Worm (Caenorhabditis elegans): Measurements from ENCODE around the gene scvp-1.

The scvp-1 gene

DNA sequence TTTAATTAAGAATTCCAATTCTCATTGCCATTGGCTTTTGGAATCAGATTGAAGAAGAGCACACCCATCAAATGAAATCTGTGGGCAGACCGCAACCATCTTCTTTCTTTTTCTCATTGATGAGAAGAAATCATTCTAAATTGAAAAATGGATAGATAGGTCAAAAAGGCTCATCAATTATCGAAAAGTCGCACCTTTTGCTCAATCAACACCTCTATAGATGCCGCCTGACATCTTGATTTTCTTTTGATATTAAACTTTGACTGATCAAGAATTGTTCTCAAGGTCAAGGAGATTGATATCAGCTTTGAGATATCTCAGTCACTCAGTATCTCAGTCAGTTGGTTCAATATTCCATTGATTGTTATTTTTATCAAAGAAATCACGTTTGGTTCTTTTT lies 21.1 kb downstream of the scvp-1 start:
- TF ChIP-seq elt-3 (tag; optimal IDR thresholded peaks at IDR 0.05), result no peak
- no peak for TF ChIP-seq unc-39 (tag; optimal IDR thresholded peaks at IDR 0.05)
- TF ChIP-seq nhr-76 (tag; optimal IDR thresholded peaks at IDR 0.05), result no peak
- TF ChIP-seq cnd-1 (tag; optimal IDR thresholded peaks at IDR 0.05), result no peak
- no peak for TF ChIP-seq ham-2 (GFP tag; optimal IDR thresholded peaks at IDR 0.05)
- no peak for TF ChIP-seq ztf-11 (tag; optimal IDR thresholded peaks at IDR 0.05)
- no peak for TF ChIP-seq nhr-237 (tag; optimal IDR thresholded peaks at IDR 0.05)
- no peak for TF ChIP-seq mep-1 (tag; optimal IDR thresholded peaks at IDR 0.05)
- no peak for TF ChIP-seq nhr-2 (tag; optimal IDR thresholded peaks at IDR 0.05)
- TF ChIP-seq tbx-8 (GFP tag; optimal IDR thresholded peaks at IDR 0.05), result no peak
- no peak for TF ChIP-seq drap-1 (GFP tag; optimal IDR thresholded peaks at IDR 0.05)
- TF ChIP-seq pha-4 (tag; optimal IDR thresholded peaks at IDR 0.05), result no peak

DNA sequence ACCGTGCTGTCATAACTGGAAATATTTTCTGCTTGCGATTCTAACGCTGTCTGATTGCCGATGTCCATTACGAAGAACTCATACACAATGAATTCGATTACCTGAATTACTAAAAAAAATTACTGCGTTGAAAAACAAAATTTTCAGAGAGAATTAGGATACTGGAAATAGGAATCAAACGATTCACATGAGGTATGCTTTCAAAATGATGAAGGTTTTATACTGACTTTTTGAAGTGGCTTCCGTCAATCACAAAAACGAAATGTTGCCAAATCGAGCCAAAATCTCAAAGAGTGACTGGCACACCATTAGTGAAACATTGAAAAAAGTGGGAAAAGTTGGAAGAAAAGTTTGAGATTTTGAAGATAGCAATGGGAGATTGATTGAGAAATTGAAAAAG lies 22.0 kb downstream of the scvp-1 start, which contains the start of gene zzz-1:
TSS of gene zzz-1 (minus strand) at position 101 of the 400 bp plus-strand sequence.
- no peak for TF ChIP-seq lin-32 (GFP tag; optimal IDR thresholded peaks at IDR 0.05)
- TF ChIP-seq unc-62 (GFP tag; optimal IDR thresholded peaks at IDR 0.05), result no peak
- TF ChIP-seq nhr-76 (tag; optimal IDR thresholded peaks at IDR 0.05), result no peak

DNA sequence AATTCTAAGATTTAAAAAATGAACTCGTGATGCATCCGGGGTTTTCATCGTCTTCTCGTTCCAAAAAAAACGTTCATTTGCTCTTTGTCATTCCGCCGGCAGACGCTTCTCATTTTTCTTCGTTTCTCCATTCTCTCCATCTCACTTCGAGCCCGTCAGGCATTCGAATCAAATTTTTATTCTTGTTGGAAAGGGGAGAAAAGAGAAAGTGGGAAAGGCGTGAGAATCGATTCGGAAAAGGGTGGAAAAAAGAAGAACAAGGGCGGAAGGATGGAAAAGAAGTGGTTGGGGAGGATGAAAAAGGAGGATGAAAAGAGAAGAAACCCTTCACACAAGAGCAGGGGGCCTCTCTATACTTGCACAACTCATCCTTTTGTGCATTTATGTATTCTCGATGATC lies 26.3 kb downstream of the scvp-1 start:
- TF ChIP-seq mep-1 (tag; optimal IDR thresholded peaks at IDR 0.05), result no peak
- TF ChIP-seq elt-3 (tag; optimal IDR thresholded peaks at IDR 0.05), result no peak
- no peak for TF ChIP-seq nhr-2 (tag; optimal IDR thresholded peaks at IDR 0.05)
- TF ChIP-seq unc-62 (GFP tag; optimal IDR thresholded peaks at IDR 0.05), result no peak
- no peak for TF ChIP-seq snpc-4 (tag; optimal IDR thresholded peaks at IDR 0.05)
- peak; percentile 68 for TF ChIP-seq ces-1 (GFP tag; optimal IDR thresholded peaks at IDR 0.05)
- TF ChIP-seq mls-2 (tag; optimal IDR thresholded peaks at IDR 0.05), result no peak
- TF ChIP-seq unc-39 (tag; optimal IDR thresholded peaks at IDR 0.05), result no peak
- TF ChIP-seq tbx-8 (GFP tag; optimal IDR thresholded peaks at IDR 0.05), result no peak
- TF ChIP-seq ham-2 (GFP tag; optimal IDR thresholded peaks at IDR 0.05), result no peak
- no peak for TF ChIP-seq nhr-76 (tag; optimal IDR thresholded peaks at IDR 0.05)
- TF ChIP-seq nhr-12 (tag; optimal IDR thresholded peaks at IDR 0.05), result no peak
- peak; percentile 6 for TF ChIP-seq unc-120 (tag; optimal IDR thresholded peaks at IDR 0.05; ENCODE audit: poor library complexity, severe bottlenecking)
- TF ChIP-seq lin-13 (tag; optimal IDR thresholded peaks at IDR 0.05), result no peak
- TF ChIP-seq blmp-1 (tag; optimal IDR thresholded peaks at IDR 0.05), result no peak

DNA sequence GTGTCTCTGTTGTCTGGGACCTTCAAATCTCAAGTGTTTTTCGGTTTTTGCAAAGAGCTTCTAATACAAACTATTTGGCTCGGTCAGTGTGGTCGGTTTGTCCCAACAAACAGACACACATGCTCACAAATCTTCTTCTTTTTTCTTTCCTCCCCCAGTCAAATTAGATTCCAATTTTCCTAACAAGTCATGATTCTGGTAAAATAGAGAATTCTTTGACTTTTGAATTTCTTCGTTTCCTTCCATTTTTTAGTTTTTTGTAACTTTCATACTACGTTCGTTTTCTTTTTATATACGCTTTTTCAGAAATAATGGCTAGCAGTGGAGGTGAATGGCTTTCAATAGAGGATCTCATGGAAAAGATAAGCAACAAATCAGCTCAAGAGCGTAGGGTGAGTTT lies 27.3 kb downstream of the scvp-1 start, which contains the start of gene F32D8.15:
TSS of gene F32D8.15 (plus strand) at position 301 of the 400 bp plus-strand sequence.
- TF ChIP-seq cnd-1 (tag; optimal IDR thresholded peaks at IDR 0.05) (no peak), ces-1 (GFP tag; optimal IDR thresholded peaks at IDR 0.05) (peak; percentile 48)

DNA sequence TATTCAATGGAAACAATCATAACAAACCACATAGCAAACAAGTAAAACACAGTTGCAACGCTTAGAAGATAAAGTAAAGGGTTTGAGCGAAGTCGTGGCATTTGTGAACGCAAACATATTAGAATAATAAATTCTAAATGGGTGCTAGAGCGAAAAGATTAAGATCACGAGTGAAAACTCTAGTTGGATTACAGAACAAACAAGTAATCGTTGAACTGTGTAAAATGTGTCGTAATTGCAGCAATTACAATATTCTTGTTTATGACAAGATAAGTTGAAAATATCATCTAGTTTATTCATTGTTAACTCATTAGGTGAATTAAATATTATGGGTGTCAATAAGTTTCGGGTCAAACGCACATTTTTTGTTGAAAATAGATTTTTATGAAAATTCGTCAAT lies 28.4 kb downstream of the scvp-1 start, which contains the start of gene F32D8.8:
TSS of gene F32D8.8 (minus strand) at position 101 of the 400 bp plus-strand sequence.
- no peak for TF ChIP-seq unc-120 (tag; optimal IDR thresholded peaks at IDR 0.05; ENCODE audit: poor library complexity, severe bottlenecking)

DNA sequence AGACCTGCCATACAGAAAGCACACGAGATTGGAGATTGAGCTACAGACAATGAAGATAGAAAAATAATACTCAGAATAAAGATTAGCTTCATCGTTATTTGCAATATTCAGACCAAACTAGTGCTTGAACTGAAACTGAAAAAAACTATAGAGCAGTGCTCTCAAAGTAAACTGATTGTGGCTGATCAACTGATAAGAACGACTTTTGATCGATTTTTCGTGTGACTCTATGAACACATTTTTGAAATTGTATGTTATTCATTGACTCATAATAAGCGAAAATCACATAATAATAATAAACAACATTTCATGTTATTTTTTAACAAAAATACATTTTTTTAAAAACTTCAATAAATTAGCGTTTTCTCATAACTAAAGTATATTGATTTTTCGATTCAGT lies 30.0 kb downstream of the scvp-1 start, which contains the start of gene spp-16:
TSS of gene spp-16 (minus strand) at position 179 of the 400 bp plus-strand sequence.
- TF ChIP-seq cnd-1 (tag; optimal IDR thresholded peaks at IDR 0.05) (no peak), elt-3 (tag; optimal IDR thresholded peaks at IDR 0.05) (no peak), unc-62 (GFP tag; optimal IDR thresholded peaks at IDR 0.05) (no peak), elt-1 (tag; optimal IDR thresholded peaks at IDR 0.05; ENCODE audit: borderline replicate concordance, insufficient read depth) (no peak), sptf-1 (tag; optimal IDR thresholded peaks at IDR 0.05) (no peak), nhr-28 (tag; optimal IDR thresholded peaks at IDR 0.05) (no peak), flh-1 (GFP tag; optimal IDR thresholded peaks at IDR 0.05) (no peak), zip-8 (tag; optimal IDR thresholded peaks at IDR 0.05) (no peak), ces-1 (GFP tag; optimal IDR thresholded peaks at IDR 0.05) (no peak), tbx-8 (GFP tag; optimal IDR thresholded peaks at IDR 0.05) (no peak), nhr-2 (tag; optimal IDR thresholded peaks at IDR 0.05) (no peak), hlh-1 (tag; optimal IDR thresholded peaks at IDR 0.05) (no peak), bed-3 (GFP tag; optimal IDR thresholded peaks at IDR 0.05) (no peak)

DNA sequence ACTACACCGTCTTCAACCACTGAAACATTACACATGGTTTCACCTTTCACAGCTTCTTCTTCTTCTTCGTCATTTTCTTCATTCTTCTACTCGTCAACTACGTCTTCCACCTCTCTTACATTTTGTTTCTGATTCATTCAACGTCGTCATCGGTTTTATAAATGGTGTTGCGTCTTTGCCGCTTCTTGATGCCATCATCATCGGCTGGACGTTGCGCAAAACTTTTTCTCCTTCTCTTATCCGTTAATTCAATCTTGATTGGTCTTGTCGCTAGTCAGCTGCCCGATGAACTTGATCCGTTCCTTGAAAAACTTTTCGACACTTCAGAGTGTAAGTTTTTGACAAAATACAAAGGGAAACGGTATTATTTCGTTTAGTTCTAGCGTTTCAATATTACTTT lies 32.5 kb downstream of the scvp-1 start:
- TF ChIP-seq elt-1 (tag; optimal IDR thresholded peaks at IDR 0.05; ENCODE audit: borderline replicate concordance, insufficient read depth) (peak; percentile 64), hlh-1 (tag; optimal IDR thresholded peaks at IDR 0.05) (no peak), nhr-2 (tag; optimal IDR thresholded peaks at IDR 0.05) (no peak), ham-2 (GFP tag; optimal IDR thresholded peaks at IDR 0.05) (no peak), nhr-76 (tag; optimal IDR thresholded peaks at IDR 0.05) (no peak)
